Worm (Caenorhabditis elegans) whole organism, young adult: ENCODE data around the gene D1005.4.

ENCODE experiments used
- B0035.1 ChIP-seq: sonication (generic microtip); optimal IDR thresholded peaks from 2 replicates; lab custom pipeline; 2016; ENCODE audit warnings: missing genetic modification characterization, mild to moderate bottlenecking, missing compliant biosample characterization, missing genotype, missing genetic modification reagents
- C06A6.2 ChIP-seq: fragments of 200-800 bp; sonication (Bioruptor generic); conservative IDR thresholded peaks from 2 replicates; pipeline ENCODE4 v1.3.6; 2022; ENCODE audit warnings: missing genetic modification characterization, missing compliant biosample characterization
- F10E7.11 ChIP-seq: sonication (generic microtip); optimal IDR thresholded peaks from 2 replicates; lab custom pipeline; 2017; ENCODE audit warnings: mild to moderate bottlenecking, missing genetic modification characterization, moderate library complexity, missing compliant biosample characterization
- F22D6.2 ChIP-seq: sonication (generic microtip); optimal IDR thresholded peaks from 2 replicates; lab custom pipeline; 2016; ENCODE audit warnings: mild to moderate bottlenecking, missing genetic modification characterization, missing compliant biosample characterization
- F23B12.7 ChIP-seq: sonication (generic microtip); optimal IDR thresholded peaks from 2 replicates; lab custom pipeline; 2017; ENCODE audit warnings: missing genetic modification characterization, mild to moderate bottlenecking, missing compliant biosample characterization, antibody characterized with exemption, moderate library complexity; ENCODE audit not compliant: insufficient read depth
- F39B2.1 ChIP-seq: fragments of 200-800 bp; sonication (Bioruptor generic); IDR thresholded peaks from 2 replicates; pipeline ENCODE4 v1.3.6; 2022; ENCODE audit warnings: missing genetic modification reagents, missing genetic modification characterization, missing compliant biosample characterization
- F55B11.4 ChIP-seq: sonication (generic microtip); optimal IDR thresholded peaks from 2 replicates; lab custom pipeline; 2016; ENCODE audit warnings: missing compliant biosample characterization, missing genetic modification characterization, borderline replicate concordance; ENCODE audit not compliant: insufficient read depth
- F57C9.4 ChIP-seq: sonication (generic microtip); optimal IDR thresholded peaks from 2 replicates; lab custom pipeline; 2017; ENCODE audit warnings: mild to moderate bottlenecking, missing genetic modification characterization, missing compliant biosample characterization
- K11D2.4 ChIP-seq: fragments of 200-800 bp; sonication (Bioruptor generic); IDR thresholded peaks from 2 replicates; pipeline ENCODE4 v1.3.6; 2022; ENCODE audit warnings: missing genetic modification reagents, missing genetic modification characterization, missing compliant biosample characterization
- T26A5.8 ChIP-seq: sonication (generic microtip); optimal IDR thresholded peaks from 2 replicates; lab custom pipeline; 2016; ENCODE audit warnings: missing genetic modification characterization, missing compliant biosample characterization
- Y67H2A.10 ChIP-seq: fragments of 200-800 bp; sonication (Bioruptor generic); conservative IDR thresholded peaks from 2 replicates; pipeline ENCODE4 v1.3.6; 2022; ENCODE audit warnings: missing genetic modification reagents, missing genetic modification characterization, missing compliant biosample characterization
- aptf-3 ChIP-seq: fragments of 200-800 bp; sonication (Bioruptor generic); IDR thresholded peaks from 2 replicates; pipeline ENCODE4 v1.3.6; 2022; ENCODE audit warnings: missing genetic modification characterization, missing compliant biosample characterization
- cebp-2 ChIP-seq: fragments of 200-800 bp; sonication (Bioruptor generic); IDR thresholded peaks from 2 replicates; pipeline ENCODE4 v1.3.6; 2022; ENCODE audit warnings: missing genetic modification characterization, missing compliant biosample characterization
- ceh-27 ChIP-seq: fragments of 200-800 bp; sonication (Bioruptor generic); optimal IDR thresholded peaks from 2 replicates; lab custom pipeline; 2018; ENCODE audit warnings: mild to moderate bottlenecking, missing genetic modification characterization, moderate library complexity, missing compliant biosample characterization
- ceh-58 ChIP-seq: fragments of 200-800 bp; sonication (Bioruptor generic); IDR thresholded peaks from 2 replicates; pipeline ENCODE4 v1.3.6; 2022; ENCODE audit warnings: missing genetic modification characterization, missing compliant biosample characterization
- efl-1 ChIP-seq: fragments of 150-350 bp; optimal IDR thresholded peaks from 2 replicates; lab custom pipeline; 2014; ENCODE audit warnings: missing biosample characterization, missing genetic modification reagents, missing genetic modification characterization
- egl-44 ChIP-seq: fragments of 200-800 bp; sonication (Bioruptor generic); IDR thresholded peaks from 2 replicates; pipeline ENCODE4 v1.3.6; 2022; ENCODE audit warnings: missing genetic modification reagents, missing genetic modification characterization, missing compliant biosample characterization
- ekl-4 ChIP-seq: fragments of 200-800 bp; sonication (Bioruptor generic); IDR thresholded peaks from 2 replicates; pipeline ENCODE4 v1.3.6; 2022; ENCODE audit warnings: missing genetic modification reagents, missing genetic modification characterization, missing compliant biosample characterization
- hmg-20 ChIP-seq: fragments of 200-800 bp; sonication (Bioruptor generic); IDR thresholded peaks from 2 replicates; pipeline ENCODE4 v1.3.6; 2022; ENCODE audit warnings: missing genetic modification reagents, missing genetic modification characterization, missing compliant biosample characterization
- lag-1 ChIP-seq: fragments of 200-800 bp; sonication (Bioruptor generic); IDR thresholded peaks from 2 replicates; pipeline ENCODE4 v1.3.6; 2022; ENCODE audit warnings: missing genetic modification reagents, missing genetic modification characterization, missing compliant biosample characterization
- let-526 ChIP-seq: fragments of 200-800 bp; sonication (Bioruptor generic); IDR thresholded peaks from 2 replicates; pipeline ENCODE4 v1.3.6; 2022; ENCODE audit warnings: missing genetic modification reagents, missing genetic modification characterization, missing compliant biosample characterization
- lin-35 ChIP-seq, 3 experiments: fragments of 150-350 bp in 2 of 3; sonication (generic microtip) in 1 of 3; optimal IDR thresholded peaks; 2 replicates each; lab custom pipeline; 2014 to 2018; ENCODE audit warnings: missing biosample characterization in 3 of 3, missing genetic modification characterization in 3 of 3, missing genetic modification reagents in 3 of 3
- lsy-27 ChIP-seq: sonication (generic microtip); optimal IDR thresholded peaks from 2 replicates; lab custom pipeline; 2017; ENCODE audit warnings: missing genetic modification characterization, mild to moderate bottlenecking, missing compliant biosample characterization, antibody characterized with exemption, missing genotype, borderline replicate concordance; ENCODE audit not compliant: insufficient read depth
- madf-6 ChIP-seq: fragments of 200-800 bp; sonication (Bioruptor generic); IDR thresholded peaks from 2 replicates; pipeline ENCODE4 v1.3.6; 2022; ENCODE audit warnings: missing genetic modification reagents, missing genetic modification characterization, missing compliant biosample characterization
- mel-28 ChIP-seq: sonication (generic microtip); optimal IDR thresholded peaks from 2 replicates; lab custom pipeline; 2016; ENCODE audit warnings: borderline replicate concordance, mild to moderate bottlenecking, missing genetic modification characterization, missing compliant biosample characterization
- mxl-1 ChIP-seq: sonication (generic microtip); optimal IDR thresholded peaks from 2 replicates; lab custom pipeline; 2016; ENCODE audit warnings: missing genetic modification characterization, missing compliant biosample characterization
- nfya-2 ChIP-seq: fragments of 200-800 bp; sonication (Bioruptor generic); IDR thresholded peaks from 2 replicates; pipeline ENCODE4 v1.3.6; 2022; ENCODE audit warnings: missing genetic modification reagents, missing genetic modification characterization, missing compliant biosample characterization
- nfyb-1 ChIP-seq: fragments of 200-800 bp; sonication (Bioruptor generic); IDR thresholded peaks from 2 replicates; pipeline ENCODE4 v1.3.6; 2022; ENCODE audit warnings: missing genetic modification reagents, missing genetic modification characterization, missing compliant biosample characterization
- nhr-27 ChIP-seq: fragments of 200-800 bp; sonication (Bioruptor generic); optimal IDR thresholded peaks from 2 replicates; lab custom pipeline; 2018; ENCODE audit warnings: mild to moderate bottlenecking, missing genetic modification characterization, moderate library complexity, missing compliant biosample characterization
- nhr-80 ChIP-seq: sonication (generic microtip); optimal IDR thresholded peaks from 2 replicates; lab custom pipeline; 2016; ENCODE audit warnings: missing genetic modification characterization, missing compliant biosample characterization
- pha-4 ChIP-seq: fragments of 150-350 bp; sonication (generic microtip); optimal IDR thresholded peaks from 2 replicates; lab custom pipeline; 2014; ENCODE audit warnings: missing biosample characterization, missing genetic modification reagents, missing genetic modification characterization
- rpc-1 ChIP-seq, 2 experiments: fragments of 150-350 bp in 1 of 2; sonication (generic microtip) in 1 of 2; optimal IDR thresholded peaks; 2 replicates each; lab custom pipeline; 2014 to 2018; ENCODE audit warnings: missing biosample characterization in 1 of 2, missing genetic modification characterization in 1 of 2, missing genetic modification reagents in 1 of 2, missing genotype in 1 of 2
- snpc-1.1 ChIP-seq: sonication (generic microtip); optimal IDR thresholded peaks from 2 replicates; lab custom pipeline; 2017; ENCODE audit warnings: missing genetic modification characterization, mild to moderate bottlenecking, missing compliant biosample characterization, antibody characterized with exemption, moderate library complexity, missing genotype, missing genetic modification reagents; ENCODE audit not compliant: insufficient read depth
- tbp1 ChIP-seq: fragments of 200-800 bp; sonication (Bioruptor generic); optimal IDR thresholded peaks from 2 replicates; lab custom pipeline; 2018; ENCODE audit warnings: mild to moderate bottlenecking, missing genetic modification characterization, missing compliant biosample characterization
- tbx-9 ChIP-seq: sonication (generic microtip); optimal IDR thresholded peaks from 2 replicates; lab custom pipeline; 2016; ENCODE audit warnings: borderline replicate concordance, missing genetic modification characterization, inconsistent platforms, missing compliant biosample characterization
- xnd-1 ChIP-seq: sonication (generic microtip); optimal IDR thresholded peaks from 2 replicates; lab custom pipeline; 2016; ENCODE audit warnings: missing genotype, missing genetic modification reagents, missing genetic modification characterization, missing compliant biosample characterization
- zfh-2 ChIP-seq: fragments of 200-800 bp; sonication (Bioruptor generic); conservative IDR thresholded peaks from 2 replicates; pipeline ENCODE4 v1.3.6; 2022; ENCODE audit warnings: missing genetic modification reagents, missing genetic modification characterization, missing compliant biosample characterization
- zim-3 ChIP-seq: sonication (generic microtip); optimal IDR thresholded peaks from 2 replicates; lab custom pipeline; 2017; ENCODE audit warnings: mild to moderate bottlenecking, missing genetic modification characterization, moderate library complexity, missing compliant biosample characterization
- ztf-18 ChIP-seq: sonication (generic microtip); optimal IDR thresholded peaks from 2 replicates; lab custom pipeline; 2016; ENCODE audit warnings: missing genotype, mild to moderate bottlenecking, missing genetic modification characterization, missing compliant biosample characterization
- ztf-25 ChIP-seq: fragments of 200-800 bp; sonication (Bioruptor generic); IDR thresholded peaks from 2 replicates; pipeline ENCODE4 v1.3.6; 2022; ENCODE audit warnings: missing genetic modification reagents, missing genetic modification characterization, missing compliant biosample characterization
- ztf-28 ChIP-seq: fragments of 200-800 bp; sonication (Bioruptor generic); IDR thresholded peaks from 2 replicates; pipeline ENCODE4 v1.3.6; 2022; ENCODE audit warnings: missing genetic modification reagents, missing genetic modification characterization, missing compliant biosample characterization

The D1005.4 gene

DNA sequence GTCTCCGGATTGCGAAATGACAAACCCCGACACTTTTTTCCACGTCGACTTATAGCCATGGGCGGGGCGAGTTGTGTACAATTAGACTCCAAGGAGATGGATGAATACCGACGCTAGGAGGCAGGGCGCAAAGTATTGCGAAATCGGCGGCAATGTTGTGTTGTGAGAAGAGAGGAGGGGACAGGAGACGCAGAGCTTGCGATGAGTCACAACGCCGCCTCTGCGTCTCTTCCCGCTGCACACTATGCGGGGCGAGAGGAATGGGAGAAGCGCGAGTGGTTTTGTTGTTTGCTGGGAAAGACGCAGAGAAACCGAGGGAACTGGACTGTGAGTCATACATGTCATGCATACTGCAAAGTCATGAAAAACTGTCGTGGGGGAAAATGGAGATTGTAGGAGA, 31.2 kb downstream of the D1005.4 start (continued):
- TF ChIP-seq F22D6.2, result peak; percentile 42
- peak; percentile 30 for TF ChIP-seq nhr-27 (tag; lab: Kevin White, UChicago)
- no peak for TF ChIP-seq ztf-25 (GFP tag; lab: Robert Waterston, UW)
- TF ChIP-seq nhr-80 (tag; lab: Kevin White, UChicago), result peak; percentile 86
- TF ChIP-seq F57C9.4 (tag; lab: Kevin White, UChicago), result no peak
- TF ChIP-seq ekl-4 (GFP tag; lab: Robert Waterston, UW), result peak; percentile 72; the same call in 1 of the 2 replicates
- TF ChIP-seq ztf-18 (tag; lab: Kevin White, UChicago), result peak; percentile 42
- TF ChIP-seq lin-35 (GFP tag; optimal IDR thresholded peaks at IDR 0.05; lab: Kevin White, UChicago), result peak in 1 of 3 experiments; percentile 69
- no peak for TF ChIP-seq aptf-3 (GFP tag; lab: Robert Waterston, UW)
- no peak for TF ChIP-seq mel-28 (tag; lab: Kevin White, UChicago)
- TF ChIP-seq let-526 (GFP tag; lab: Robert Waterston, UW), result peak; percentile 81
- peak; percentile 55 for TF ChIP-seq pha-4 (tag; lab: Kevin White, UChicago)
- no peak for TF ChIP-seq F39B2.1
- no peak for TF ChIP-seq efl-1
- TF ChIP-seq lag-1, result no peak
- 0 out of 2 replicates have a peak, but pooled peaks have one; percentile 28 for TF ChIP-seq madf-6
- peak; percentile 60 for TF ChIP-seq tbp1 (GFP tag; lab: Kevin White, UChicago)
- TF ChIP-seq ztf-28 (GFP tag; lab: Robert Waterston, UW), result no peak
- TF ChIP-seq K11D2.4 (GFP tag; lab: Robert Waterston, UW), result peak; percentile 87
- peak; percentile 33 for TF ChIP-seq F23B12.7 (tag; lab: Kevin White, UChicago)
- no peak for TF ChIP-seq F55B11.4 (tag; lab: Kevin White, UChicago)
- peak; percentile 87 for TF ChIP-seq ceh-27
- no peak for TF ChIP-seq xnd-1 (tag; lab: Kevin White, UChicago)
- peak; percentile 86 for TF ChIP-seq egl-44 (GFP tag; lab: Robert Waterston, UW)
- peak; percentile 26 for TF ChIP-seq F10E7.11 (tag; lab: Kevin White, UChicago)
- TF ChIP-seq lsy-27, result no peak
- peak; percentile 81 for TF ChIP-seq C06A6.2 (GFP tag; lab: Robert Waterston, UW)
- TF ChIP-seq nfya-2 (GFP tag; lab: Robert Waterston, UW), result no peak
- no peak for TF ChIP-seq T26A5.8 (tag; lab: Kevin White, UChicago)
- TF ChIP-seq tbx-9 (tag; lab: Kevin White, UChicago), result no peak
- no peak for TF ChIP-seq zim-3 (tag; lab: Kevin White, UChicago)
- 0 out of 2 replicates have a peak, but pooled peaks have one; percentile 47 for TF ChIP-seq cebp-2 (GFP tag; lab: Robert Waterston, UW)
- TF ChIP-seq hmg-20 (GFP tag; lab: Robert Waterston, UW), result no peak
- no peak for TF ChIP-seq snpc-1.1
- TF ChIP-seq Y67H2A.10 (GFP tag; lab: Robert Waterston, UW), result no peak
- TF ChIP-seq nfyb-1, result peak; percentile 91
- TF ChIP-seq B0035.1 (tag; lab: Kevin White, UChicago), result peak; percentile 3
- TF ChIP-seq rpc-1 (optimal IDR thresholded peaks at IDR 0.05; lab: Kevin White, UChicago), result no peak
- no peak for TF ChIP-seq rpc-1 (tag; optimal IDR thresholded peaks at IDR 0.05; lab: Kevin White, UChicago)
- TF ChIP-seq ceh-58 (GFP tag; lab: Robert Waterston, UW), result no peak
- TF ChIP-seq mxl-1, result no peak
- peak; percentile 100 for TF ChIP-seq zfh-2 (GFP tag; lab: Robert Waterston, UW)
- TF ChIP-seq, all 124 proteins: peak for 62
